Worm (Caenorhabditis elegans) whole organism, L1 larva: Measurements from ENCODE around the gene F17E5.2.

Source experiments
- C16A3.4 ChIP-seq: fragments of 150-350 bp; optimal IDR thresholded peaks from 2 replicates; lab custom pipeline; 2014; ENCODE audit warnings: missing biosample characterization, missing genetic modification characterization
- alr-1 ChIP-seq: fragments of 200-800 bp; sonication (Bioruptor generic); optimal IDR thresholded peaks from 2 replicates; lab custom pipeline; 2018; ENCODE audit warnings: borderline replicate concordance, mild to moderate bottlenecking, missing genetic modification characterization, missing compliant biosample characterization
- aly-2 ChIP-seq: fragments of 150-350 bp; optimal IDR thresholded peaks from 2 replicates; lab custom pipeline; 2014; ENCODE audit warnings: missing biosample characterization, missing genetic modification characterization
- ama-1 ChIP-seq: fragments of 150-350 bp; optimal IDR thresholded peaks from 2 replicates; lab custom pipeline; 2014
- ceh-63 ChIP-seq: fragments of 200-800 bp; sonication (Bioruptor generic); optimal IDR thresholded peaks from 2 replicates; lab custom pipeline; 2018; ENCODE audit warnings: mild to moderate bottlenecking, missing genetic modification characterization, missing compliant biosample characterization
- ceh-8 ChIP-seq: fragments of 200-800 bp; sonication (Bioruptor generic); optimal IDR thresholded peaks from 2 replicates; lab custom pipeline; 2018; ENCODE audit warnings: mild to moderate bottlenecking, missing genetic modification characterization, moderate library complexity, missing compliant biosample characterization
- ceh-82 ChIP-seq, 3 experiments: fragments of 150-350 bp in 1 of 3; sonication (generic microtip) in 2 of 3; optimal IDR thresholded peaks; 2 replicates each; lab custom pipeline; 2014 to 2017; ENCODE audit warnings: missing biosample characterization in 3 of 3, missing genetic modification characterization in 3 of 3
- ceh-88 ChIP-seq: fragments of 200-800 bp; sonication (Bioruptor generic); IDR thresholded peaks from 2 replicates; pipeline ENCODE4 v1.3.6; 2022; ENCODE audit warnings: missing genetic modification characterization, missing compliant biosample characterization
- ces-1 ChIP-seq: fragments of 150-350 bp; optimal IDR thresholded peaks from 2 replicates; lab custom pipeline; 2014; ENCODE audit warnings: missing biosample characterization, missing genetic modification reagents, missing genetic modification characterization
- efl-1 ChIP-seq, 4 experiments: fragments of 150-350 bp; optimal IDR thresholded peaks in 3 of 4; peaks in 1 of 4; 1 replicate in 1 of 4; 2 replicates in 3 of 4; lab custom pipeline; 2014; ENCODE audit warnings: missing biosample characterization in 2 of 4, missing genetic modification characterization in 2 of 4, missing genetic modification reagents in 2 of 4
- efl-3 ChIP-seq: fragments of 200-800 bp; sonication (Bioruptor generic); optimal IDR thresholded peaks from 2 replicates; lab custom pipeline; 2018; ENCODE audit warnings: mild to moderate bottlenecking, missing genetic modification characterization, missing compliant biosample characterization
- egl-13 ChIP-seq: sonication (generic microtip); optimal IDR thresholded peaks from 2 replicates; lab custom pipeline; 2016; ENCODE audit warnings: missing genotype, missing genetic modification reagents, missing genetic modification characterization, missing compliant biosample characterization
- elt-2 ChIP-seq: sonication (generic microtip); optimal IDR thresholded peaks from 2 replicates; lab custom pipeline; 2016; ENCODE audit warnings: missing genetic modification characterization, mild to moderate bottlenecking, inconsistent platforms, missing compliant biosample characterization, missing genetic modification reagents
- grh-1 ChIP-seq: fragments of 200-800 bp; sonication (Bioruptor generic); IDR thresholded peaks from 2 replicates; pipeline ENCODE4 v1.3.6; 2022; ENCODE audit warnings: missing genetic modification reagents, missing genetic modification characterization, missing compliant biosample characterization
- hlh-17 ChIP-seq: fragments of 200-800 bp; sonication (Bioruptor generic); optimal IDR thresholded peaks from 2 replicates; lab custom pipeline; 2018; ENCODE audit warnings: missing genetic modification characterization, mild to moderate bottlenecking, missing compliant biosample characterization, moderate library complexity, borderline replicate concordance
- hlh-4 ChIP-seq: sonication (generic microtip); optimal IDR thresholded peaks from 2 replicates; lab custom pipeline; 2016; ENCODE audit warnings: mild to moderate bottlenecking, missing genetic modification characterization, missing compliant biosample characterization
- hpl-2 ChIP-seq: fragments of 150-350 bp; optimal IDR thresholded peaks from 2 replicates; lab custom pipeline; 2014; ENCODE audit warnings: missing biosample characterization, missing genetic modification reagents, missing genetic modification characterization
- lin-13 ChIP-seq: fragments of 150-350 bp; optimal IDR thresholded peaks from 2 replicates; lab custom pipeline; 2014; ENCODE audit warnings: missing biosample characterization, missing genetic modification reagents, missing genetic modification characterization
- lin-14 ChIP-seq: fragments of 200-800 bp; sonication (Bioruptor generic); optimal IDR thresholded peaks from 2 replicates; lab custom pipeline; 2018; ENCODE audit warnings: mild to moderate bottlenecking, missing genetic modification characterization, moderate library complexity, missing compliant biosample characterization
- lin-35 ChIP-seq, 2 experiments: fragments of 150-350 bp; optimal IDR thresholded peaks; 2 replicates each; lab custom pipeline; 2014; ENCODE audit warnings: missing biosample characterization in 2 of 2, missing genetic modification characterization in 2 of 2, missing genetic modification reagents in 2 of 2
- lin-39 ChIP-seq: fragments of 150-350 bp; optimal IDR thresholded peaks from 2 replicates; lab custom pipeline; 2014; ENCODE audit warnings: missing biosample characterization, missing genetic modification reagents, missing genetic modification characterization
- mab-9 ChIP-seq: fragments of 200-800 bp; sonication (Bioruptor generic); IDR thresholded peaks from 2 replicates; pipeline ENCODE4 v1.3.6; 2022; ENCODE audit warnings: missing genetic modification reagents, missing genetic modification characterization, missing compliant biosample characterization
- nhr-19 ChIP-seq: fragments of 200-800 bp; sonication (Bioruptor generic); conservative IDR thresholded peaks from 2 replicates; pipeline ENCODE4 v1.3.6; 2022; ENCODE audit warnings: missing genetic modification characterization, missing compliant biosample characterization
- nhr-20 ChIP-seq: sonication (generic microtip); optimal IDR thresholded peaks from 2 replicates; lab custom pipeline; 2016; ENCODE audit warnings: mild to moderate bottlenecking, missing genetic modification characterization, missing compliant biosample characterization
- nhr-28 ChIP-seq: fragments of 150-350 bp; optimal IDR thresholded peaks from 2 replicates; lab custom pipeline; 2014; ENCODE audit warnings: missing biosample characterization, missing genetic modification characterization
- nhr-71 ChIP-seq: sonication (generic microtip); optimal IDR thresholded peaks from 2 replicates; lab custom pipeline; 2016; ENCODE audit warnings: mild to moderate bottlenecking, missing genetic modification characterization, moderate library complexity, missing compliant biosample characterization
- nhr-76 ChIP-seq: sonication (generic microtip); optimal IDR thresholded peaks from 2 replicates; lab custom pipeline; 2017; ENCODE audit warnings: missing biosample characterization, missing genetic modification characterization
- nhr-84 ChIP-seq: sonication (generic microtip); optimal IDR thresholded peaks from 2 replicates; lab custom pipeline; 2017; ENCODE audit warnings: missing biosample characterization, missing genetic modification characterization
- pax-3 ChIP-seq: fragments of 200-800 bp; sonication (Bioruptor generic); optimal IDR thresholded peaks from 2 replicates; lab custom pipeline; 2018; ENCODE audit warnings: mild to moderate bottlenecking, missing genetic modification characterization, moderate library complexity, missing compliant biosample characterization
- rnt-1 ChIP-seq: sonication (generic microtip); optimal IDR thresholded peaks from 2 replicates; lab custom pipeline; 2016; ENCODE audit warnings: mild to moderate bottlenecking, missing genetic modification characterization, moderate library complexity, missing compliant biosample characterization
- skn-1 ChIP-seq: fragments of 150-350 bp; optimal IDR thresholded peaks from 2 replicates; lab custom pipeline; 2014; ENCODE audit warnings: missing biosample characterization, missing genetic modification characterization
- swsn-7 ChIP-seq: sonication (generic microtip); optimal IDR thresholded peaks from 2 replicates; lab custom pipeline; 2016; ENCODE audit warnings: missing genetic modification characterization, missing compliant biosample characterization
- tlp-1 ChIP-seq: fragments of 150-350 bp; optimal IDR thresholded peaks from 2 replicates; lab custom pipeline; 2014; ENCODE audit warnings: missing biosample characterization, missing genetic modification characterization
- unc-30 ChIP-seq: sonication (generic microtip); optimal IDR thresholded peaks from 2 replicates; lab custom pipeline; 2017; ENCODE audit warnings: missing biosample characterization, missing genetic modification characterization
- unc-62 ChIP-seq: fragments of 150-350 bp; optimal IDR thresholded peaks from 2 replicates; lab custom pipeline; 2014; ENCODE audit warnings: missing biosample characterization, missing genetic modification reagents, missing genetic modification characterization
- unc-86 ChIP-seq: sonication (generic microtip); optimal IDR thresholded peaks from 2 replicates; lab custom pipeline; 2016; ENCODE audit warnings: missing genetic modification characterization, missing compliant biosample characterization
- ztf-11 ChIP-seq, 2 experiments: sonication (generic microtip); optimal IDR thresholded peaks; 2 replicates each; lab custom pipeline; 2016 to 2017; ENCODE audit warnings: missing genetic modification characterization in 2 of 2, missing biosample characterization in 1 of 2, missing compliant biosample characterization in 1 of 2

F17E5.2 gene

ce11 chrX:12378293-12378692 is 15.8 kb upstream of the F17E5.2 start, which contains the start of gene glb-13:
Gene glb-13, minus strand, starts transcription at chrX:12378393.
- TF ChIP-seq rnt-1 (tag; lab: Kevin White, UChicago), result no peak
- TF ChIP-seq hpl-2, result no peak
- TF ChIP-seq pax-3 (tag; lab: Kevin White, UChicago), result no peak
- no peak for TF ChIP-seq unc-86
- no peak for TF ChIP-seq swsn-7 (tag; lab: Kevin White, UChicago)
- TF ChIP-seq ceh-88 (GFP tag; lab: Robert Waterston, UW), result no peak

DNA sequence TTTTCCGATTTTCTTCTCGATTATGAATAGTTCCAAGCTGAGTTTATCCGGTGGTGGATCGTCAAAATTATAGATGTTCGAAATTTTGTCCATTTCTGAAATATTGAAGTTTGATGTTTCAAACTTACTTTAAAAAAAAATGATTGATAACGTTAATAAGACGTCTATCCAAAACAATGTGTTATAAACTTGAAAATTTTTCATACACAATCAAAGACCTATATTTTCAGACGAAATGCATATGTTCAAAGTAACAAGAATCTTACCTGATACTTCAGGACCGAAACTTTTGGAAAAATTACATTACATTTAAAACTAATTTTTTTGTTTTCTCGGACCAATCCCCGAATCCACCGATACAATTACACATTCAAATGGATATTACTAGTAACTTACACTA is 2.7 kb upstream of the F17E5.2 start, which contains the start of gene nekl-3:
Gene nekl-3 (minus strand): TSS at position 101 of the 400 bp plus-strand sequence.
- TF ChIP-seq efl-1 (optimal IDR thresholded peaks at IDR 0.05; lab: Kevin White, UChicago) (no peak), efl-1 (GFP tag; optimal IDR thresholded peaks at IDR 0.05 in 1 of 2; lab: Kevin White, UChicago) (no peak), nhr-76 (tag; lab: Kevin White, UChicago) (no peak), C16A3.4 (tag; lab: Kevin White, UChicago) (no peak), skn-1 (tag; lab: Kevin White, UChicago) (no peak), aly-2 (tag; lab: Kevin White, UChicago) (no peak), unc-30 (tag; lab: Kevin White, UChicago) (no peak), hlh-4 (tag; lab: Kevin White, UChicago) (no peak), nhr-28 (tag; lab: Kevin White, UChicago) (no peak), ceh-63 (GFP tag; lab: Kevin White, UChicago) (no peak), nhr-19 (GFP tag; lab: Robert Waterston, UW) (no peak)

DNA sequence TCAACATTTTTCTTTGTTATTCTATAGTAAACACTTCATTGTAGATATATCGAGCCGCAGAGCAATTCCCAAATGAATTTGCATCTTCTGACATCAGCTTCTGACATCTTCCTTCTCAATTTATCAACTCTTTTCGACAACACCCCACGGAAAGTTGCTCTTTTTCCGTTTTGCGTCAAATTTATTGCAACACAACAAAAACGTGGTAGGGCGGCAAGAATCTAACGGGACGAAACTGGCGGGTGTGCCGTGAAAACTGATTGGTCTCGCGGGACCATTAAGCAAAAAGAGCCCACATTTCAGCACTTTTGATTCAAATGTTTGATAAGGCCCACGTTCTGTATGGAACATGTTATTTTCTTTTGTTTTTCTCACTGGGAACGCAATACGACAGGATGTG is 10.7 kb downstream of the F17E5.2 start:
- TF ChIP-seq lin-14 (GFP tag; lab: Kevin White, UChicago) (peak; percentile 67), efl-3 (GFP tag; lab: Kevin White, UChicago) (no peak), lin-39 (tag; lab: Kevin White, UChicago) (peak; percentile 4), efl-1 (optimal IDR thresholded peaks at IDR 0.05; lab: Kevin White, UChicago) (no peak), efl-1 (GFP tag; optimal IDR thresholded peaks at IDR 0.05 in 1 of 2; lab: Kevin White, UChicago) (peak in 1 of 2 experiments; percentile 46), mab-9 (GFP tag; lab: Robert Waterston, UW) (peak; percentile 74), swsn-7 (tag; lab: Kevin White, UChicago) (no peak), ceh-82 (tag; optimal IDR thresholded peaks at IDR 0.05; lab: Kevin White, UChicago) (no peak), nhr-84 (tag; lab: Kevin White, UChicago) (no peak), ceh-88 (GFP tag; lab: Robert Waterston, UW) (no peak)
- TF ChIP-seq, all 84 proteins: peak for 4

DNA sequence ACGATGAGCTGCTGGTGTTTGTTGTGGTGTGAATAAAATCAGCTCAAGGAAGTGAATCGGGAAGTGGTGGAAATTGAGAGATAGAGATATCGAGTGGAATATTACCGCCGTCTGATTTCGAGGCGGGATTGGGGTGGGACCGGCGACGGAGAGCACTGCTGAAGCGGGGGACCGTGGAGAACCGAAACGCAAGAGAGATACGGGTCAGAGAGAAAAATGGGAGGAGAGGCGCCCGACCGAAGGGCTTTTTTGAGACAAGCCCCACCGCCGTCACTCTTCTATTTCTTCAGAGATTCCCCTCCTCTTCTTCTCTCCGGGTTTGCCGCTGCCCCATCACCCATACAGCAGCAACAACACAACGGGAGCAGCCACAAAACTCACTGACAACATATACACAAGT is 12.0 kb downstream of the F17E5.2 start:
- TF ChIP-seq nhr-71 (tag; lab: Kevin White, UChicago) (peak; percentile 6), unc-62 (GFP tag; lab: Kevin White, UChicago) (no peak), lin-14 (GFP tag; lab: Kevin White, UChicago) (peak; percentile 43), efl-1 (optimal IDR thresholded peaks at IDR 0.05; lab: Kevin White, UChicago) (no peak), efl-1 (GFP tag; optimal IDR thresholded peaks at IDR 0.05 in 1 of 2; lab: Kevin White, UChicago) (peak in 1 of 2 experiments; percentile 30)

ce11 chrX:12406592-12406991 is 12.5 kb downstream of the F17E5.2 start:
- TF ChIP-seq pax-3 (tag; lab: Kevin White, UChicago) (no peak), hlh-17 (GFP tag; lab: Kevin White, UChicago) (no peak), grh-1 (GFP tag; lab: Robert Waterston, UW) (no peak), ceh-63 (GFP tag; lab: Kevin White, UChicago) (no peak), skn-1 (tag; lab: Kevin White, UChicago) (no peak), hpl-2 (no peak), ceh-8 (no peak), elt-2 (tag; lab: Kevin White, UChicago) (no peak), tlp-1 (tag; lab: Kevin White, UChicago) (no peak), unc-62 (GFP tag; lab: Kevin White, UChicago) (no peak), egl-13 (tag; lab: Kevin White, UChicago) (no peak), nhr-20 (tag; lab: Kevin White, UChicago) (no peak), lin-35 (GFP tag; optimal IDR thresholded peaks at IDR 0.05; lab: Kevin White, UChicago) (no peak), efl-1 (optimal IDR thresholded peaks at IDR 0.05; lab: Kevin White, UChicago) (no peak), efl-1 (GFP tag; optimal IDR thresholded peaks at IDR 0.05 in 1 of 2; lab: Kevin White, UChicago) (no peak), lin-13 (no peak), ztf-11 (tag; optimal IDR thresholded peaks at IDR 0.05; lab: Kevin White, UChicago) (no peak), ces-1 (GFP tag; lab: Kevin White, UChicago) (no peak), nhr-84 (tag; lab: Kevin White, UChicago) (no peak), ama-1 (lab: Kevin White, UChicago) (no peak), alr-1 (tag; lab: Kevin White, UChicago) (no peak)
- TF ChIP-seq, all 84 proteins: peak for 0
